Worm (Caenorhabditis elegans) whole organism, L3 larva: Measurements from ENCODE around the gene Y38H6C.13.
"Not testable (repeated sequence)": the region's sequence is repeated elsewhere in the genome, so short reads cannot be mapped to it uniquely, and the experiment has no call there.

Source experiments
- aly-2 ChIP-seq: fragments of 150-350 bp; optimal IDR thresholded peaks from 2 replicates; lab custom pipeline; 2014; ENCODE audit warnings: missing biosample characterization, missing genetic modification characterization
- egl-27 ChIP-seq: sonication (generic microtip); optimal IDR thresholded peaks from 4 replicates; lab custom pipeline; 2017; ENCODE audit warnings: missing biosample characterization, missing genetic modification reagents, missing genetic modification characterization
- elt-1 ChIP-seq: fragments of 150-350 bp; optimal IDR thresholded peaks from 2 replicates; lab custom pipeline; 2014; ENCODE audit warnings: missing biosample characterization, missing genetic modification characterization
- fkh-10 ChIP-seq: sonication (generic microtip); optimal IDR thresholded peaks from 2 replicates; lab custom pipeline; 2017; ENCODE audit warnings: missing biosample characterization, missing genetic modification reagents, missing genetic modification characterization
- hmg-11 ChIP-seq: sonication (generic microtip); optimal IDR thresholded peaks from 2 replicates; lab custom pipeline; 2016; ENCODE audit warnings: missing genetic modification characterization, missing compliant biosample characterization
- jun-1 ChIP-seq: fragments of 150-350 bp; optimal IDR thresholded peaks from 2 replicates; lab custom pipeline; 2014; ENCODE audit warnings: missing biosample characterization, missing genetic modification reagents, missing genetic modification characterization
- nfya-1 ChIP-seq: sonication (generic microtip); optimal IDR thresholded peaks from 2 replicates; lab custom pipeline; 2017; ENCODE audit warnings: missing genetic modification characterization, mild to moderate bottlenecking, missing compliant biosample characterization, antibody characterized with exemption, moderate library complexity; ENCODE audit not compliant: insufficient read depth
- nhr-28 ChIP-seq: fragments of 150-350 bp; optimal IDR thresholded peaks from 2 replicates; lab custom pipeline; 2014; ENCODE audit warnings: missing biosample characterization, missing genetic modification characterization
- nhr-76 ChIP-seq: fragments of 150-350 bp; sonication (generic microtip); optimal IDR thresholded peaks from 5 replicates; lab custom pipeline; 2014; ENCODE audit warnings: missing biosample characterization, missing genetic modification characterization
- nhr-77 ChIP-seq: fragments of 150-350 bp; optimal IDR thresholded peaks from 2 replicates; lab custom pipeline; 2014; ENCODE audit warnings: missing biosample characterization, missing genetic modification characterization
- pha-4 ChIP-seq: fragments of 150-350 bp; optimal IDR thresholded peaks from 2 replicates; lab custom pipeline; 2014; ENCODE audit warnings: missing biosample characterization, missing genetic modification reagents, missing genetic modification characterization
- snpc-4 ChIP-seq: fragments of 150-350 bp; optimal IDR thresholded peaks from 2 replicates; lab custom pipeline; 2014; ENCODE audit warnings: missing biosample characterization, missing genetic modification characterization
- unc-62 ChIP-seq: fragments of 150-350 bp; sonication (generic microtip); optimal IDR thresholded peaks from 4 replicates; lab custom pipeline; 2014; ENCODE audit warnings: missing biosample characterization, missing genetic modification reagents, missing genetic modification characterization

DNA sequence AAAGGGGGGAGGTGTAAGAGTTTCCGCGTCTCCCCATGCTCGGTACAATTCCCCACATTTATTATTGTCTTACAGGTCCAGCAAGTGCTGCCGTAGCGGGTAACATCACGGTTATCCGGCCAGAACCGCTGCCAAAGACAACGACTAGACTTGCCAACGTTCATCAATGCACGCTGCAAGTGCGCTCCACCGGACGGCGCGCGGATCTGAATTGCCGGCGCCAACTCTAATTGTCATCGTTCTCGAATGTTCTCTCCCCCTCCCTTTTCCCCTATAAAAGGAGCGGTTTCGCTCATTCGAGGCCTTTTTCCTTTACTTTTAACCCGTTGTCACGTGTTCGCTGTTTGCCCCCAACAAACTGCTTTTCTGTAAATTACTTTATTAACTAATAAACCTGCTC lies 13.9 kb upstream of the Y38H6C.13 start, which contains the start of gene Y38H6C.8:
- TF ChIP-seq nhr-76 (tag; lab: Kevin White, UChicago); nfya-1 (tag; lab: Kevin White, UChicago); nhr-28; egl-27 (tag; lab: Kevin White, UChicago); pha-4 (tag; lab: Kevin White, UChicago); unc-62; hmg-11 (tag; lab: Kevin White, UChicago); aly-2 (tag; lab: Kevin White, UChicago); elt-1 (tag; lab: Kevin White, UChicago); fkh-10 (GFP tag; lab: Kevin White, UChicago); jun-1; snpc-4 (tag; lab: Kevin White, UChicago); nhr-77 (tag; lab: Kevin White, UChicago): not testable (repeated sequence)
